Worm (Caenorhabditis elegans) whole organism, late embryonic: Measurements from ENCODE around the gene F10E7.1.

Source experiments
- C08G9.2 ChIP-seq: sonication (generic microtip); optimal IDR thresholded peaks from 2 replicates; lab custom pipeline; 2016; ENCODE audit warnings: mild to moderate bottlenecking, missing genetic modification characterization, moderate library complexity, missing compliant biosample characterization
- ceh-22 ChIP-seq: sonication (generic microtip); optimal IDR thresholded peaks from 2 replicates; lab custom pipeline; 2017; ENCODE audit warnings: missing biosample characterization, missing genetic modification characterization
- mec-3 ChIP-seq: sonication (generic microtip); optimal IDR thresholded peaks from 2 replicates; lab custom pipeline; 2016; ENCODE audit warnings: borderline replicate concordance, missing genetic modification characterization, missing compliant biosample characterization
- npax-4 ChIP-seq: sonication (generic microtip); optimal IDR thresholded peaks from 2 replicates; lab custom pipeline; 2016; ENCODE audit warnings: missing genetic modification characterization, missing compliant biosample characterization
- pax-1 ChIP-seq: fragments of 150-350 bp; optimal IDR thresholded peaks from 2 replicates; lab custom pipeline; 2014; ENCODE audit warnings: missing biosample characterization, missing genetic modification characterization
- tbx-2 ChIP-seq: sonication (generic microtip); optimal IDR thresholded peaks from 2 replicates; lab custom pipeline; 2016; ENCODE audit warnings: missing genetic modification characterization, missing compliant biosample characterization
- tbx-7 ChIP-seq: sonication (generic microtip); optimal IDR thresholded peaks from 2 replicates; lab custom pipeline; 2016; ENCODE audit warnings: missing genotype, missing genetic modification characterization, missing compliant biosample characterization
- unc-86 ChIP-seq: sonication (generic microtip); optimal IDR thresholded peaks from 2 replicates; lab custom pipeline; 2016; ENCODE audit warnings: missing genetic modification characterization, missing compliant biosample characterization

ce11 chrII:7174843-7175242 is 48.3 kb downstream of the F10E7.1 start, which contains the start of gene glc-4:
- no peak for TF ChIP-seq unc-86
- no peak for TF ChIP-seq tbx-7 (tag; lab: Kevin White, UChicago)
- no peak for TF ChIP-seq C08G9.2 (tag; lab: Kevin White, UChicago)
- TF ChIP-seq ceh-22 (tag; lab: Kevin White, UChicago) = no peak
- TF ChIP-seq mec-3 (tag; lab: Kevin White, UChicago) = no peak
- TF ChIP-seq pax-1 (tag; lab: Kevin White, UChicago) = no peak
- TF ChIP-seq npax-4 (tag; lab: Kevin White, UChicago) = no peak
- no peak for TF ChIP-seq tbx-2 (tag; lab: Kevin White, UChicago)
